Fruit fly (Drosophila melanogaster): Measurements from ENCODE around the gene ninaC.
A peak's percentile ranks its signal among the peaks of the same experiment; 100 is the strongest.

ninaC gene

DNA sequence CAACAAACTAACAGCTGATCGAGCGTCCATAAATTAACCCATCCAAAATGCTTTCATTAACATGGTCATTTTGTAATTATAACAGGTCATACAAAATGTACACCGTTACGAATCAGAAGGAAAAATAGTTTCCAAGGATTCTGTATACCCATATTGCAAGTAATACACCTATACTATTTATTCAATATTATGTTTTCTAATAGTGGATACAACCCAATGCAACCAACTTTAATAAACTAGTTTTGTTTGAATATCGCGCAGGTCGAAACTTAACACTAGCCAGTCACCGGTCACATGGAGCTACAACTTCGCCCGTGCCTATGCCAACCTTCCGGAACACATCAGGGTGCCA is 50.3 kb downstream of the ninaC start:
- TF ChIP-seq lola (GFP tag; optimal IDR thresholded peaks at IDR 0.05) = no peak
- TF ChIP-seq CG9705 (GFP tag; optimal IDR thresholded peaks at IDR 0.05) = no peak
- TF ChIP-seq foxo (GFP tag; optimal IDR thresholded peaks at IDR 0.05) = no peak
- no peak for TF ChIP-seq Hr78 (GFP tag; optimal IDR thresholded peaks at IDR 0.05)
- no peak for TF ChIP-seq Jra (GFP tag; optimal IDR thresholded peaks at IDR 0.05)
- TF ChIP-seq Hr83 (GFP tag; optimal IDR thresholded peaks at IDR 0.05; ENCODE audit: poor library complexity, severe bottlenecking) = no peak
- TF ChIP-seq fru (GFP tag; optimal IDR thresholded peaks at IDR 0.05) = no peak
- TF ChIP-seq Rel (GFP tag; optimal IDR thresholded peaks at IDR 0.05) = no peak
- no peak for TF ChIP-seq Rel (tag; optimal IDR thresholded peaks at IDR 0.05)
- TF ChIP-seq Vsx2 (GFP tag; optimal IDR thresholded peaks at IDR 0.05; ENCODE audit: partially characterized antibody) = no peak
- no peak for TF ChIP-seq dmrt93B (GFP tag; optimal IDR thresholded peaks at IDR 0.05)
- TF ChIP-seq rgr (GFP tag; optimal IDR thresholded peaks at IDR 0.05) = no peak
- TF ChIP-seq Dfd (GFP tag; optimal IDR thresholded peaks at IDR 0.05) = no peak
- no peak for TF ChIP-seq pan (optimal IDR thresholded peaks at IDR 0.05)
- TF ChIP-seq CG32264 (GFP tag; optimal IDR thresholded peaks at IDR 0.05) = no peak
- no peak for TF ChIP-seq h (GFP tag; optimal IDR thresholded peaks at IDR 0.05)
- no peak for TF ChIP-seq br (GFP tag; optimal IDR thresholded peaks at IDR 0.05)

- TF ChIP-seq sage (GFP tag; optimal IDR thresholded peaks at IDR 0.05) = no peak
- TF ChIP-seq sv (GFP tag; optimal IDR thresholded peaks at IDR 0.05) = no peak
- TF ChIP-seq CG9705 (GFP tag; optimal IDR thresholded peaks at IDR 0.05) = no peak
- TF ChIP-seq ey (GFP tag; optimal IDR thresholded peaks at IDR 0.05) = no peak
- TF ChIP-seq Sp1 (GFP tag; optimal IDR thresholded peaks at IDR 0.05) = no peak
- no peak for TF ChIP-seq psq (GFP tag; optimal IDR thresholded peaks at IDR 0.05)
- no peak for TF ChIP-seq dmrt93B (GFP tag; optimal IDR thresholded peaks at IDR 0.05)
- TF ChIP-seq woc (GFP tag; optimal IDR thresholded peaks at IDR 0.05) = no peak
- no peak for TF ChIP-seq h (GFP tag; optimal IDR thresholded peaks at IDR 0.05)
- no peak for TF ChIP-seq N (GFP tag; optimal IDR thresholded peaks at IDR 0.05)
- TF ChIP-seq HLH106 (tag; optimal IDR thresholded peaks at IDR 0.05) = no peak
- no peak for TF ChIP-seq Rel (GFP tag; optimal IDR thresholded peaks at IDR 0.05)
- no peak for TF ChIP-seq Rel (tag; optimal IDR thresholded peaks at IDR 0.05)
- TF ChIP-seq Vsx2 (GFP tag; optimal IDR thresholded peaks at IDR 0.05; ENCODE audit: partially characterized antibody) = no peak
- no peak for TF ChIP-seq foxo (GFP tag; optimal IDR thresholded peaks at IDR 0.05)
- no peak for TF ChIP-seq Hnf4 (GFP tag; optimal IDR thresholded peaks at IDR 0.05)
- TF ChIP-seq OdsH (GFP tag; optimal IDR thresholded peaks at IDR 0.05) = no peak
- no peak for TF ChIP-seq rgr (GFP tag; optimal IDR thresholded peaks at IDR 0.05)
- no peak for TF ChIP-seq usp (GFP tag; optimal IDR thresholded peaks at IDR 0.05)
- TF ChIP-seq CG32264 (GFP tag; optimal IDR thresholded peaks at IDR 0.05) = no peak
Observed at dm6 chr2L:7430313-7430712, 52.8 kb downstream of the ninaC start.

dm6 chr2L:7431861-7432601 is 54.5 kb downstream of the ninaC start:
- TF ChIP-seq brk (GFP tag; optimal IDR thresholded peaks at IDR 0.05) (no peak), tai (GFP tag; optimal IDR thresholded peaks at IDR 0.05) (no peak), pan (optimal IDR thresholded peaks at IDR 0.05) (no peak), Myc (optimal IDR thresholded peaks at IDR 0.05) (no peak), dsf (GFP tag; optimal IDR thresholded peaks at IDR 0.05; ENCODE audit: borderline replicate concordance) (no peak), sv (GFP tag; optimal IDR thresholded peaks at IDR 0.05) (no peak), Vsx2 (GFP tag; optimal IDR thresholded peaks at IDR 0.05; ENCODE audit: partially characterized antibody) (no peak), CrebA (GFP tag; optimal IDR thresholded peaks at IDR 0.05; ENCODE audit: borderline replicate concordance) (no peak), Rel (GFP tag; optimal IDR thresholded peaks at IDR 0.05) (no peak), Rel (tag; optimal IDR thresholded peaks at IDR 0.05) (no peak), lola (GFP tag; optimal IDR thresholded peaks at IDR 0.05) (no peak), dmrt93B (GFP tag; optimal IDR thresholded peaks at IDR 0.05) (no peak), ey (GFP tag; optimal IDR thresholded peaks at IDR 0.05) (no peak), CG32264 (GFP tag; optimal IDR thresholded peaks at IDR 0.05) (no peak)

dm6 chr2L:7433337-7433956 is 55.9 kb downstream of the ninaC start, which contains the start of gene CG5958:
CG5958 (minus strand) TSS chr2L:7433516.
- TF ChIP-seq Hr78 (GFP tag; optimal IDR thresholded peaks at IDR 0.05) = no peak
- TF ChIP-seq sage (GFP tag; optimal IDR thresholded peaks at IDR 0.05) = peak; percentile 13
- TF ChIP-seq Rel (GFP tag; optimal IDR thresholded peaks at IDR 0.05) = no peak
- TF ChIP-seq Rel (tag; optimal IDR thresholded peaks at IDR 0.05) = peak; percentile 44
- no peak for TF ChIP-seq lola (GFP tag; optimal IDR thresholded peaks at IDR 0.05)
- peak; percentile 52 for TF ChIP-seq Hnf4 (GFP tag; optimal IDR thresholded peaks at IDR 0.05)
- TF ChIP-seq h (GFP tag; optimal IDR thresholded peaks at IDR 0.05) = peak; percentile 19
- peak; percentile 46 for TF ChIP-seq CrebA (GFP tag; optimal IDR thresholded peaks at IDR 0.05; ENCODE audit: borderline replicate concordance)
- peak; percentile 8 for TF ChIP-seq br (GFP tag; optimal IDR thresholded peaks at IDR 0.05)
